Worm (Caenorhabditis elegans) whole organism, young adult: ENCODE data around the gene C56E6.4.

Source experiments
- B0261.1 ChIP-seq: sonication (generic microtip); optimal IDR thresholded peaks from 2 replicates; lab custom pipeline; 2016; ENCODE audit warnings: mild to moderate bottlenecking, missing genetic modification characterization, moderate library complexity, missing compliant biosample characterization
- F23B12.7 ChIP-seq: sonication (generic microtip); optimal IDR thresholded peaks from 2 replicates; lab custom pipeline; 2017; ENCODE audit warnings: missing genetic modification characterization, mild to moderate bottlenecking, missing compliant biosample characterization, antibody characterized with exemption, moderate library complexity; ENCODE audit not compliant: insufficient read depth
- F57A8.1 ChIP-seq: fragments of 200-800 bp; sonication (Bioruptor generic); optimal IDR thresholded peaks from 2 replicates; lab custom pipeline; 2018; ENCODE audit warnings: mild to moderate bottlenecking, missing genetic modification characterization, moderate library complexity, missing compliant biosample characterization
- F57C9.4 ChIP-seq: sonication (generic microtip); optimal IDR thresholded peaks from 2 replicates; lab custom pipeline; 2017; ENCODE audit warnings: mild to moderate bottlenecking, missing genetic modification characterization, missing compliant biosample characterization
- K11D2.4 ChIP-seq: fragments of 200-800 bp; sonication (Bioruptor generic); IDR thresholded peaks from 2 replicates; pipeline ENCODE4 v1.3.6; 2022; ENCODE audit warnings: missing genetic modification reagents, missing genetic modification characterization, missing compliant biosample characterization
- T07F8.4 ChIP-seq: sonication (generic microtip); optimal IDR thresholded peaks from 2 replicates; lab custom pipeline; 2016; ENCODE audit warnings: mild to moderate bottlenecking, missing genetic modification characterization, moderate library complexity, missing compliant biosample characterization
- T26A5.8 ChIP-seq: sonication (generic microtip); optimal IDR thresholded peaks from 2 replicates; lab custom pipeline; 2016; ENCODE audit warnings: missing genetic modification characterization, missing compliant biosample characterization
- Y56A3A.18 ChIP-seq: fragments of 200-800 bp; sonication (Bioruptor generic); IDR thresholded peaks from 2 replicates; pipeline ENCODE4 v1.3.6; 2022; ENCODE audit warnings: missing genetic modification reagents, missing genetic modification characterization, missing compliant biosample characterization
- Y95B8A.8 ChIP-seq: fragments of 200-800 bp; sonication (Bioruptor generic); IDR thresholded peaks from 2 replicates; pipeline ENCODE4 v1.3.6; 2022; ENCODE audit warnings: missing genetic modification reagents, missing genetic modification characterization, missing compliant biosample characterization
- akir-1 ChIP-seq: fragments of 200-800 bp; sonication (Bioruptor generic); optimal IDR thresholded peaks from 2 replicates; lab custom pipeline; 2018; ENCODE audit warnings: mild to moderate bottlenecking, missing genetic modification characterization, moderate library complexity, missing compliant biosample characterization
- aptf-2 ChIP-seq: fragments of 200-800 bp; sonication (Bioruptor generic); conservative IDR thresholded peaks from 2 replicates; pipeline ENCODE4 v1.3.6; 2022; ENCODE audit warnings: missing genetic modification reagents, missing genetic modification characterization, missing compliant biosample characterization
- atf-7 ChIP-seq: sonication (generic microtip); optimal IDR thresholded peaks from 2 replicates; lab custom pipeline; 2017; ENCODE audit warnings: mild to moderate bottlenecking, missing genetic modification characterization, missing compliant biosample characterization
- attf-6 ChIP-seq: fragments of 200-800 bp; sonication (Bioruptor generic); IDR thresholded peaks from 2 replicates; pipeline ENCODE4 v1.3.6; 2022; ENCODE audit warnings: missing genetic modification reagents, missing genetic modification characterization, missing compliant biosample characterization
- bed-2 ChIP-seq: fragments of 200-800 bp; sonication (Bioruptor generic); IDR thresholded peaks from 2 replicates; pipeline ENCODE4 v1.3.6; 2022; ENCODE audit warnings: missing genetic modification reagents, missing genetic modification characterization, missing compliant biosample characterization
- cebp-1 ChIP-seq, 2 experiments: fragments of 200-800 bp in 1 of 2; sonication (Bioruptor generic) in 1 of 2; sonication (generic microtip) in 1 of 2; IDR thresholded peaks in 1 of 2; optimal IDR thresholded peaks in 1 of 2; 2 replicates each; pipeline versions ENCODE4 v1.3.6 to Lab custom; 2017 to 2022; ENCODE audit warnings: missing compliant biosample characterization in 2 of 2, missing genetic modification characterization in 2 of 2, mild to moderate bottlenecking in 1 of 2, missing genetic modification reagents in 1 of 2, moderate library complexity in 1 of 2
- ceh-27 ChIP-seq: fragments of 200-800 bp; sonication (Bioruptor generic); optimal IDR thresholded peaks from 2 replicates; lab custom pipeline; 2018; ENCODE audit warnings: mild to moderate bottlenecking, missing genetic modification characterization, moderate library complexity, missing compliant biosample characterization
- ceh-58 ChIP-seq: fragments of 200-800 bp; sonication (Bioruptor generic); IDR thresholded peaks from 2 replicates; pipeline ENCODE4 v1.3.6; 2022; ENCODE audit warnings: missing genetic modification characterization, missing compliant biosample characterization
- die-1 ChIP-seq: sonication (generic microtip); optimal IDR thresholded peaks from 2 replicates; lab custom pipeline; 2016; ENCODE audit warnings: missing genotype, mild to moderate bottlenecking, missing genetic modification characterization, missing compliant biosample characterization
- dpff-1 ChIP-seq: sonication (generic microtip); optimal IDR thresholded peaks from 2 replicates; lab custom pipeline; 2017; ENCODE audit warnings: mild to moderate bottlenecking, missing genetic modification characterization, missing compliant biosample characterization
- dpl-1 ChIP-seq: fragments of 150-350 bp; optimal IDR thresholded peaks from 2 replicates; lab custom pipeline; 2014; ENCODE audit warnings: missing biosample characterization, missing genetic modification reagents, missing genetic modification characterization
- efl-1 ChIP-seq: fragments of 150-350 bp; optimal IDR thresholded peaks from 2 replicates; lab custom pipeline; 2014; ENCODE audit warnings: missing biosample characterization, missing genetic modification reagents, missing genetic modification characterization
- egl-44 ChIP-seq: fragments of 200-800 bp; sonication (Bioruptor generic); IDR thresholded peaks from 2 replicates; pipeline ENCODE4 v1.3.6; 2022; ENCODE audit warnings: missing genetic modification reagents, missing genetic modification characterization, missing compliant biosample characterization
- fkh-3 ChIP-seq: sonication (generic microtip); optimal IDR thresholded peaks from 2 replicates; lab custom pipeline; 2016; ENCODE audit warnings: mild to moderate bottlenecking, missing genetic modification characterization, missing compliant biosample characterization
- hsf-1 ChIP-seq: fragments of 200-800 bp; sonication (Bioruptor generic); IDR thresholded peaks from 2 replicates; pipeline ENCODE4 v1.3.6; 2022; ENCODE audit warnings: missing genetic modification reagents, missing genetic modification characterization, missing compliant biosample characterization
- lag-1 ChIP-seq: fragments of 200-800 bp; sonication (Bioruptor generic); IDR thresholded peaks from 2 replicates; pipeline ENCODE4 v1.3.6; 2022; ENCODE audit warnings: missing genetic modification reagents, missing genetic modification characterization, missing compliant biosample characterization
- let-526 ChIP-seq: fragments of 200-800 bp; sonication (Bioruptor generic); IDR thresholded peaks from 2 replicates; pipeline ENCODE4 v1.3.6; 2022; ENCODE audit warnings: missing genetic modification reagents, missing genetic modification characterization, missing compliant biosample characterization
- lin-35 ChIP-seq, 3 experiments: fragments of 150-350 bp in 2 of 3; sonication (generic microtip) in 1 of 3; optimal IDR thresholded peaks; 2 replicates each; lab custom pipeline; 2014 to 2018; ENCODE audit warnings: missing biosample characterization in 3 of 3, missing genetic modification characterization in 3 of 3, missing genetic modification reagents in 3 of 3
- lin-54 ChIP-seq: fragments of 200-800 bp; sonication (Bioruptor generic); optimal IDR thresholded peaks from 2 replicates; lab custom pipeline; 2018; ENCODE audit warnings: mild to moderate bottlenecking, missing genetic modification characterization, missing compliant biosample characterization
- lsl-1 ChIP-seq: fragments of 200-800 bp; sonication (Bioruptor generic); optimal IDR thresholded peaks from 2 replicates; lab custom pipeline; 2018; ENCODE audit warnings: mild to moderate bottlenecking, missing genetic modification characterization, moderate library complexity, missing compliant biosample characterization
- mcd-1 ChIP-seq: fragments of 200-800 bp; sonication (Bioruptor generic); IDR thresholded peaks from 2 replicates; pipeline ENCODE4 v1.3.6; 2022; ENCODE audit warnings: missing genetic modification reagents, missing genetic modification characterization, missing compliant biosample characterization
- mes-4 ChIP-seq: sonication (generic microtip); optimal IDR thresholded peaks from 2 replicates; lab custom pipeline; 2016; ENCODE audit warnings: missing genotype, missing genetic modification characterization, missing compliant biosample characterization
- nhr-120 ChIP-seq: fragments of 200-800 bp; sonication (Bioruptor generic); IDR thresholded peaks from 2 replicates; pipeline ENCODE4 v1.3.6; 2022; ENCODE audit warnings: missing genetic modification characterization, missing compliant biosample characterization
- pbrm-1 ChIP-seq: fragments of 200-800 bp; sonication (Bioruptor generic); IDR thresholded peaks from 2 replicates; pipeline ENCODE4 v1.3.6; 2022; ENCODE audit warnings: missing genetic modification reagents, missing genetic modification characterization, missing compliant biosample characterization
- rec-8 ChIP-seq, 2 experiments: sonication (generic microtip); optimal IDR thresholded peaks; 2 replicates each; lab custom pipeline; 2016; ENCODE audit warnings: mild to moderate bottlenecking in 2 of 2, missing genetic modification characterization in 2 of 2, missing genetic modification reagents in 2 of 2, missing genotype in 2 of 2, missing biosample characterization in 1 of 2, missing compliant biosample characterization in 1 of 2, moderate library complexity in 1 of 2
- rpc-1 ChIP-seq, 2 experiments: fragments of 150-350 bp in 1 of 2; sonication (generic microtip) in 1 of 2; optimal IDR thresholded peaks; 2 replicates each; lab custom pipeline; 2014 to 2018; ENCODE audit warnings: missing biosample characterization in 1 of 2, missing genetic modification characterization in 1 of 2, missing genetic modification reagents in 1 of 2, missing genotype in 1 of 2
- sdz-38 ChIP-seq: sonication (generic microtip); optimal IDR thresholded peaks from 2 replicates; lab custom pipeline; 2016; ENCODE audit warnings: missing genotype, missing genetic modification characterization, missing compliant biosample characterization
- snpc-1.1 ChIP-seq: sonication (generic microtip); optimal IDR thresholded peaks from 2 replicates; lab custom pipeline; 2017; ENCODE audit warnings: missing genetic modification characterization, mild to moderate bottlenecking, missing compliant biosample characterization, antibody characterized with exemption, moderate library complexity, missing genotype, missing genetic modification reagents; ENCODE audit not compliant: insufficient read depth
- tbp1 ChIP-seq: fragments of 200-800 bp; sonication (Bioruptor generic); optimal IDR thresholded peaks from 2 replicates; lab custom pipeline; 2018; ENCODE audit warnings: mild to moderate bottlenecking, missing genetic modification characterization, missing compliant biosample characterization
- xnd-1 ChIP-seq: sonication (generic microtip); optimal IDR thresholded peaks from 2 replicates; lab custom pipeline; 2016; ENCODE audit warnings: missing genotype, missing genetic modification reagents, missing genetic modification characterization, missing compliant biosample characterization
- zfh-2 ChIP-seq: fragments of 200-800 bp; sonication (Bioruptor generic); conservative IDR thresholded peaks from 2 replicates; pipeline ENCODE4 v1.3.6; 2022; ENCODE audit warnings: missing genetic modification reagents, missing genetic modification characterization, missing compliant biosample characterization
- ztf-28 ChIP-seq: fragments of 200-800 bp; sonication (Bioruptor generic); IDR thresholded peaks from 2 replicates; pipeline ENCODE4 v1.3.6; 2022; ENCODE audit warnings: missing genetic modification reagents, missing genetic modification characterization, missing compliant biosample characterization
- ztf-6 ChIP-seq: fragments of 200-800 bp; sonication (Bioruptor generic); IDR thresholded peaks from 2 replicates; pipeline ENCODE4 v1.3.6; 2022; ENCODE audit warnings: missing genetic modification reagents, missing genetic modification characterization, missing compliant biosample characterization

Gene C56E6.4

ce11 chrII:6544842-6545410, 16.4 kb upstream of the C56E6.4 start, which contains the start of gene lron-15:
Gene lron-15 (minus strand): TSS chrII:6544892.
- TF ChIP-seq rpc-1 (optimal IDR thresholded peaks at IDR 0.05; lab: Kevin White, UChicago) (no peak), rpc-1 (tag; optimal IDR thresholded peaks at IDR 0.05; lab: Kevin White, UChicago) (no peak), bed-2 (GFP tag; lab: Robert Waterston, UW) (no peak), K11D2.4 (GFP tag; lab: Robert Waterston, UW) (no peak), mes-4 (tag; lab: Kevin White, UChicago) (no peak), let-526 (GFP tag; lab: Robert Waterston, UW) (no peak), pbrm-1 (GFP tag; lab: Robert Waterston, UW) (no peak), B0261.1 (tag; lab: Kevin White, UChicago) (no peak), ceh-58 (GFP tag; lab: Robert Waterston, UW) (no peak), rec-8 (tag; optimal IDR thresholded peaks at IDR 0.05; lab: Kevin White, UChicago) (no peak), Y95B8A.8 (no peak)

ce11 chrII:6535957-6536424, 7.5 kb upstream of the C56E6.4 start, which contains the start of gene utp-20:
Gene utp-20 (plus strand): TSS chrII:6536374.
- no peak for TF ChIP-seq F57A8.1
- peak in 1 of 3 experiments; percentile 79 for TF ChIP-seq lin-35 (GFP tag; optimal IDR thresholded peaks at IDR 0.05; lab: Kevin White, UChicago)
- TF ChIP-seq akir-1 (GFP tag; lab: Kevin White, UChicago): no peak
- peak; percentile 95 for TF ChIP-seq F23B12.7 (tag; lab: Kevin White, UChicago)
- TF ChIP-seq mes-4 (tag; lab: Kevin White, UChicago): no peak
- no peak for TF ChIP-seq zfh-2 (GFP tag; lab: Robert Waterston, UW)
- TF ChIP-seq nhr-120: no peak
- no peak for TF ChIP-seq F57C9.4 (tag; lab: Kevin White, UChicago)
- TF ChIP-seq sdz-38: no peak
- TF ChIP-seq tbp1 (GFP tag; lab: Kevin White, UChicago): no peak
- no peak for TF ChIP-seq ztf-28 (GFP tag; lab: Robert Waterston, UW)
- no peak for TF ChIP-seq rec-8 (tag; optimal IDR thresholded peaks at IDR 0.05; lab: Kevin White, UChicago)
- TF ChIP-seq lsl-1 (GFP tag; lab: Kevin White, UChicago): peak; percentile 28
- no peak for TF ChIP-seq snpc-1.1 (tag; lab: Kevin White, UChicago)
- TF ChIP-seq dpl-1 (GFP tag; lab: Kevin White, UChicago): peak; percentile 59
- no peak for TF ChIP-seq attf-6 (GFP tag; lab: Robert Waterston, UW)
- peak; percentile 70 for TF ChIP-seq efl-1
- TF ChIP-seq hsf-1 (GFP tag; lab: Robert Waterston, UW): no peak
- no peak for TF ChIP-seq atf-7 (tag; lab: Kevin White, UChicago)
- TF ChIP-seq lin-54 (GFP tag; lab: Kevin White, UChicago): peak; percentile 83
- no peak for TF ChIP-seq pbrm-1 (GFP tag; lab: Robert Waterston, UW)
- TF ChIP-seq ceh-27: no peak
- no peak for TF ChIP-seq Y56A3A.18 (GFP tag; lab: Robert Waterston, UW)
- no peak for TF ChIP-seq lag-1
- TF ChIP-seq fkh-3 (tag; lab: Kevin White, UChicago): no peak
- no peak for TF ChIP-seq cebp-1 (GFP tag; IDR thresholded peaks at IDR 0.05; lab: Robert Waterston, UW)
- no peak for TF ChIP-seq cebp-1 (tag; optimal IDR thresholded peaks at IDR 0.05; lab: Kevin White, UChicago)
- TF ChIP-seq aptf-2 (GFP tag; lab: Robert Waterston, UW): no peak
- TF ChIP-seq mcd-1 (GFP tag; lab: Robert Waterston, UW): peak; percentile 93
- no peak for TF ChIP-seq ztf-6
- TF ChIP-seq egl-44 (GFP tag; lab: Robert Waterston, UW): no peak
- no peak for TF ChIP-seq dpff-1 (tag; lab: Kevin White, UChicago)
- TF ChIP-seq xnd-1 (tag; lab: Kevin White, UChicago): no peak
- TF ChIP-seq T07F8.4 (tag; lab: Kevin White, UChicago): no peak
- no peak for TF ChIP-seq T26A5.8
- TF ChIP-seq die-1 (tag; lab: Kevin White, UChicago): no peak
- TF ChIP-seq, all 124 proteins: peak for 7
